Worm (Caenorhabditis elegans) whole organism, L3 larva: Measurements from ENCODE around the gene R166.3.

Experiments used
- R02D3.7 ChIP-seq: fragments of 150-350 bp; optimal IDR thresholded peaks from 2 replicates; lab custom pipeline; 2014; ENCODE audit warnings: missing biosample characterization, missing genetic modification characterization
- ZK546.5 ChIP-seq: sonication (generic microtip); optimal IDR thresholded peaks from 2 replicates; lab custom pipeline; 2017; ENCODE audit warnings: missing biosample characterization, missing genetic modification characterization
- aly-2 ChIP-seq: fragments of 150-350 bp; optimal IDR thresholded peaks from 2 replicates; lab custom pipeline; 2014; ENCODE audit warnings: missing biosample characterization, missing genetic modification characterization
- ama-1 ChIP-seq: fragments of 150-350 bp; optimal IDR thresholded peaks from 2 replicates; lab custom pipeline; 2018
- ceh-16 ChIP-seq: sonication (generic microtip); optimal IDR thresholded peaks from 2 replicates; lab custom pipeline; 2017; ENCODE audit warnings: missing biosample characterization, missing genetic modification characterization
- ceh-28 ChIP-seq: fragments of 150-350 bp; optimal IDR thresholded peaks from 2 replicates; lab custom pipeline; 2014; ENCODE audit warnings: missing biosample characterization, missing genetic modification reagents, missing genetic modification characterization
- ceh-82 ChIP-seq: fragments of 150-350 bp; optimal IDR thresholded peaks from 2 replicates; lab custom pipeline; 2014; ENCODE audit warnings: missing biosample characterization, missing genetic modification characterization
- ceh-9 ChIP-seq: sonication (generic microtip); optimal IDR thresholded peaks from 2 replicates; lab custom pipeline; 2018; ENCODE audit warnings: missing biosample characterization, missing genetic modification characterization
- daf-12 ChIP-seq: fragments of 150-350 bp; optimal IDR thresholded peaks from 2 replicates; lab custom pipeline; 2014; ENCODE audit warnings: missing biosample characterization, missing genetic modification reagents, missing genetic modification characterization
- egl-27 ChIP-seq: sonication (generic microtip); optimal IDR thresholded peaks from 4 replicates; lab custom pipeline; 2017; ENCODE audit warnings: missing biosample characterization, missing genetic modification reagents, missing genetic modification characterization
- egl-5 ChIP-seq: fragments of 150-350 bp; optimal IDR thresholded peaks from 2 replicates; lab custom pipeline; 2017; ENCODE audit warnings: missing biosample characterization, missing genetic modification reagents, missing genetic modification characterization, inconsistent platforms
- elt-1 ChIP-seq: fragments of 150-350 bp; optimal IDR thresholded peaks from 2 replicates; lab custom pipeline; 2014; ENCODE audit warnings: missing biosample characterization, missing genetic modification characterization
- elt-2 ChIP-seq: sonication (generic microtip); optimal IDR thresholded peaks from 2 replicates; lab custom pipeline; 2016; ENCODE audit warnings: missing genetic modification reagents, mild to moderate bottlenecking, missing genetic modification characterization, missing compliant biosample characterization
- eor-1 ChIP-seq, 2 experiments: fragments of 150-350 bp; optimal IDR thresholded peaks; 2 replicates each; lab custom pipeline; 2014 to 2018; ENCODE audit warnings: missing biosample characterization in 2 of 2, missing genetic modification characterization in 2 of 2
- fos-1 ChIP-seq: fragments of 150-350 bp; optimal IDR thresholded peaks from 2 replicates; lab custom pipeline; 2014; ENCODE audit warnings: missing biosample characterization, missing genetic modification characterization
- hmg-11 ChIP-seq: sonication (generic microtip); optimal IDR thresholded peaks from 2 replicates; lab custom pipeline; 2016; ENCODE audit warnings: missing genetic modification characterization, missing compliant biosample characterization
- jun-1 ChIP-seq: fragments of 150-350 bp; optimal IDR thresholded peaks from 2 replicates; lab custom pipeline; 2014; ENCODE audit warnings: missing biosample characterization, missing genetic modification reagents, missing genetic modification characterization
- lin-15B ChIP-seq: fragments of 150-350 bp; optimal IDR thresholded peaks from 2 replicates; lab custom pipeline; 2014; ENCODE audit warnings: missing biosample characterization, missing genetic modification characterization
- lin-39 ChIP-seq: fragments of 150-350 bp; optimal IDR thresholded peaks from 2 replicates; lab custom pipeline; 2018; ENCODE audit warnings: missing biosample characterization, missing genetic modification reagents, missing genetic modification characterization
- lsy-12 ChIP-seq: sonication (generic microtip); optimal IDR thresholded peaks from 2 replicates; lab custom pipeline; 2016; ENCODE audit warnings: mild to moderate bottlenecking, missing genetic modification characterization, missing compliant biosample characterization
- mdl-1 ChIP-seq: fragments of 150-350 bp; optimal IDR thresholded peaks from 2 replicates; lab custom pipeline; 2014; ENCODE audit warnings: missing biosample characterization, missing genetic modification characterization
- mml-1 ChIP-seq: fragments of 150-350 bp; sonication (generic microtip); optimal IDR thresholded peaks from 3 replicates; lab custom pipeline; 2014; ENCODE audit warnings: missing biosample characterization, missing genetic modification characterization
- nfya-1 ChIP-seq: sonication (generic microtip); optimal IDR thresholded peaks from 2 replicates; lab custom pipeline; 2017; ENCODE audit warnings: missing genetic modification characterization, mild to moderate bottlenecking, missing compliant biosample characterization, antibody characterized with exemption, moderate library complexity; ENCODE audit not compliant: insufficient read depth
- nhr-11 ChIP-seq: fragments of 150-350 bp; optimal IDR thresholded peaks from 2 replicates; lab custom pipeline; 2014; ENCODE audit warnings: missing biosample characterization, missing genetic modification characterization
- nhr-12 ChIP-seq: fragments of 150-350 bp; optimal IDR thresholded peaks from 2 replicates; lab custom pipeline; 2014; ENCODE audit warnings: missing biosample characterization, missing genetic modification characterization
- nhr-23 ChIP-seq: fragments of 150-350 bp; optimal IDR thresholded peaks from 2 replicates; lab custom pipeline; 2014; ENCODE audit warnings: missing biosample characterization, missing genetic modification reagents, missing genetic modification characterization
- nhr-237 ChIP-seq: fragments of 150-350 bp; optimal IDR thresholded peaks from 2 replicates; lab custom pipeline; 2014; ENCODE audit warnings: missing biosample characterization, missing genetic modification characterization
- nhr-25 ChIP-seq: sonication (generic microtip); optimal IDR thresholded peaks from 2 replicates; lab custom pipeline; 2017; ENCODE audit warnings: missing biosample characterization, missing genetic modification characterization
- nhr-43 ChIP-seq: sonication (generic microtip); optimal IDR thresholded peaks from 2 replicates; lab custom pipeline; 2016; ENCODE audit warnings: mild to moderate bottlenecking, missing genetic modification characterization, missing compliant biosample characterization; ENCODE audit not compliant: poor library complexity, severe bottlenecking
- nhr-67 ChIP-seq: fragments of 150-350 bp; optimal IDR thresholded peaks from 2 replicates; lab custom pipeline; 2014; ENCODE audit warnings: missing biosample characterization, missing genetic modification characterization
- nhr-76 ChIP-seq: fragments of 150-350 bp; sonication (generic microtip); optimal IDR thresholded peaks from 5 replicates; lab custom pipeline; 2014; ENCODE audit warnings: missing biosample characterization, missing genetic modification characterization
- nhr-77 ChIP-seq: fragments of 150-350 bp; optimal IDR thresholded peaks from 2 replicates; lab custom pipeline; 2014; ENCODE audit warnings: missing biosample characterization, missing genetic modification characterization
- pha-4 ChIP-seq: fragments of 150-350 bp; optimal IDR thresholded peaks from 2 replicates; lab custom pipeline; 2014; ENCODE audit warnings: missing biosample characterization, missing genetic modification reagents, missing genetic modification characterization
- pqm-1 ChIP-seq: fragments of 150-350 bp; optimal IDR thresholded peaks from 2 replicates; lab custom pipeline; 2017; ENCODE audit warnings: missing biosample characterization, missing genetic modification characterization, inconsistent platforms
- sea-2 ChIP-seq: fragments of 150-350 bp; sonication (generic microtip); optimal IDR thresholded peaks from 4 replicates; lab custom pipeline; 2014; ENCODE audit warnings: missing biosample characterization, missing genetic modification reagents, missing genetic modification characterization
- skn-1 ChIP-seq: fragments of 150-350 bp; optimal IDR thresholded peaks from 2 replicates; lab custom pipeline; 2014; ENCODE audit warnings: missing biosample characterization, missing genetic modification characterization
- snpc-4 ChIP-seq: fragments of 150-350 bp; optimal IDR thresholded peaks from 2 replicates; lab custom pipeline; 2014; ENCODE audit warnings: missing biosample characterization, missing genetic modification characterization
- tbx-2 ChIP-seq: sonication (generic microtip); optimal IDR thresholded peaks from 2 replicates; lab custom pipeline; 2016; ENCODE audit warnings: mild to moderate bottlenecking, missing genetic modification characterization, missing compliant biosample characterization
- unc-62 ChIP-seq: fragments of 150-350 bp; sonication (generic microtip); optimal IDR thresholded peaks from 4 replicates; lab custom pipeline; 2014; ENCODE audit warnings: missing biosample characterization, missing genetic modification reagents, missing genetic modification characterization
- zag-1 ChIP-seq: fragments of 150-350 bp; optimal IDR thresholded peaks from 2 replicates; lab custom pipeline; 2014; ENCODE audit warnings: missing biosample characterization, missing genetic modification characterization
- ztf-11 ChIP-seq: fragments of 150-350 bp; optimal IDR thresholded peaks from 2 replicates; lab custom pipeline; 2014; ENCODE audit warnings: missing biosample characterization, missing genetic modification characterization
- ztf-4 ChIP-seq: fragments of 150-350 bp; optimal IDR thresholded peaks from 2 replicates; lab custom pipeline; 2014; ENCODE audit warnings: missing biosample characterization, missing genetic modification characterization

R166.3 gene

ce11 chrII:10554972-10555371 is 15.8 kb upstream of the R166.3 start, which contains the start of gene mnk-1:
mnk-1 (minus strand) TSS chrII:10555044.
- TF ChIP-seq egl-5 (tag; lab: Kevin White, UChicago) (peak; percentile 22), lin-39 (tag; lab: Kevin White, UChicago) (no peak)

- TF ChIP-seq nhr-12 (no peak), nhr-25 (tag; lab: Kevin White, UChicago) (peak; percentile 18), eor-1 (tag; optimal IDR thresholded peaks at IDR 0.05; lab: Kevin White, UChicago) (no peak), nhr-77 (no peak), nhr-67 (no peak), ceh-82 (tag; lab: Kevin White, UChicago) (no peak), egl-27 (tag; lab: Kevin White, UChicago) (no peak), hmg-11 (tag; lab: Kevin White, UChicago) (no peak), ama-1 (lab: Kevin White, UChicago) (peak; percentile 73)
- TF ChIP-seq, all 47 proteins: peak for 2
These were observed 14.9 kb upstream of the R166.3 start for ce11 chrII:10554046-10554399.

- TF ChIP-seq sea-2 (GFP tag; lab: Kevin White, UChicago) (no peak), nhr-77 (no peak), lsy-12 (tag; lab: Kevin White, UChicago) (peak; percentile 54), ceh-16 (tag; lab: Kevin White, UChicago) (no peak), ama-1 (lab: Kevin White, UChicago) (peak; percentile 90), elt-2 (tag; lab: Kevin White, UChicago) (no peak), nhr-76 (tag; lab: Kevin White, UChicago) (no peak), nhr-67 (no peak), nfya-1 (tag; lab: Kevin White, UChicago) (peak; percentile 13), unc-62 (GFP tag; lab: Kevin White, UChicago) (no peak), lin-15B (no peak), tbx-2 (tag; lab: Kevin White, UChicago) (no peak), nhr-43 (tag; lab: Kevin White, UChicago) (no peak), nhr-23 (no peak), zag-1 (tag; lab: Kevin White, UChicago) (no peak), aly-2 (tag; lab: Kevin White, UChicago) (no peak), ztf-4 (no peak), mdl-1 (tag; lab: Kevin White, UChicago) (no peak), ceh-9 (tag; lab: Kevin White, UChicago) (no peak), eor-1 (tag; optimal IDR thresholded peaks at IDR 0.05; lab: Kevin White, UChicago) (no peak)
These were observed 14.4 kb upstream of the R166.3 start for ce11 chrII:10553377-10554045.

ce11 chrII:10551985-10552736 is 13.0 kb upstream of the R166.3 start:
- TF ChIP-seq ZK546.5, result no peak
- no peak for TF ChIP-seq nhr-67
- TF ChIP-seq jun-1 (tag; lab: Kevin White, UChicago), result peak; percentile 98
- peak; percentile 71 for TF ChIP-seq lin-15B
- peak; percentile 56 for TF ChIP-seq elt-2 (tag; lab: Kevin White, UChicago)
- TF ChIP-seq zag-1 (tag; lab: Kevin White, UChicago), result peak; percentile 25
- peak; percentile 49 for TF ChIP-seq pqm-1 (tag; lab: Kevin White, UChicago)
- TF ChIP-seq egl-27 (tag; lab: Kevin White, UChicago), result peak; percentile 72
- peak; percentile 95 for TF ChIP-seq ama-1 (lab: Kevin White, UChicago)
- peak; percentile 99 for TF ChIP-seq nhr-23
- TF ChIP-seq ztf-11, result no peak
- peak; percentile 74 for TF ChIP-seq ceh-82 (tag; lab: Kevin White, UChicago)
- TF ChIP-seq ceh-16 (tag; lab: Kevin White, UChicago), result no peak
- no peak for TF ChIP-seq nhr-237 (tag; lab: Kevin White, UChicago)
- TF ChIP-seq nfya-1 (tag; lab: Kevin White, UChicago), result peak; percentile 95
- peak; percentile 83 for TF ChIP-seq snpc-4
- TF ChIP-seq skn-1, result peak; percentile 62
- peak; percentile 75 for TF ChIP-seq R02D3.7 (tag; lab: Kevin White, UChicago)
- TF ChIP-seq nhr-76 (tag; lab: Kevin White, UChicago), result peak; percentile 57
- TF ChIP-seq sea-2 (GFP tag; lab: Kevin White, UChicago), result no peak
- TF ChIP-seq daf-12 (tag; lab: Kevin White, UChicago), result peak; percentile 13
- no peak for TF ChIP-seq fos-1 (tag; lab: Kevin White, UChicago)
- TF ChIP-seq ceh-28 (tag; lab: Kevin White, UChicago), result peak; percentile 86
- TF ChIP-seq pha-4, result peak; percentile 98
- TF ChIP-seq nhr-43 (tag; lab: Kevin White, UChicago), result peak; percentile 90
- TF ChIP-seq nhr-11, result peak; percentile 98
- TF ChIP-seq mml-1 (tag; lab: Kevin White, UChicago), result no peak
- peak; percentile 38 for TF ChIP-seq elt-1 (tag; lab: Kevin White, UChicago)
- no peak for TF ChIP-seq ceh-9 (tag; lab: Kevin White, UChicago)
- TF ChIP-seq hmg-11 (tag; lab: Kevin White, UChicago), result peak; percentile 87
- TF ChIP-seq nhr-25 (tag; lab: Kevin White, UChicago), result peak; percentile 96
- peak; percentile 84 for TF ChIP-seq tbx-2 (tag; lab: Kevin White, UChicago)
- peak; percentile 78 for TF ChIP-seq lsy-12 (tag; lab: Kevin White, UChicago)
- peak; percentile 20 for TF ChIP-seq aly-2 (tag; lab: Kevin White, UChicago)
- TF ChIP-seq nhr-77, result peak; percentile 48
